Fruit fly (Drosophila melanogaster) whole organism, pupa: ENCODE data around the gene cerv.

ENCODE experiments used
- CG14655 ChIP-seq: fragments of 200-800 bp; sonication (Bioruptor generic); optimal IDR thresholded peaks from 3 replicates; lab custom pipeline; 2017; ENCODE audit warnings: mild to moderate bottlenecking, missing biosample characterization, missing genetic modification reagents, missing genetic modification characterization
- CG8301 ChIP-seq: fragments of 200-800 bp; sonication (Bioruptor generic); optimal IDR thresholded peaks from 2 replicates; lab custom pipeline; 2018; ENCODE audit warnings: missing biosample characterization, mild to moderate bottlenecking, missing genetic modification characterization
- CG9948 ChIP-seq: fragments of 200-800 bp; sonication (Bioruptor generic); optimal IDR thresholded peaks from 2 replicates; lab custom pipeline; 2018; ENCODE audit warnings: missing biosample characterization, mild to moderate bottlenecking, missing genetic modification characterization, moderate library complexity
- D1 ChIP-seq: fragments of 200-800 bp; sonication (Bioruptor generic); optimal IDR thresholded peaks from 2 replicates; lab custom pipeline; 2018; ENCODE audit warnings: missing biosample characterization, mild to moderate bottlenecking, missing genetic modification characterization, moderate library complexity
- fd96Ca ChIP-seq: fragments of 200-800 bp; sonication (Bioruptor generic); IDR thresholded peaks from 3 replicates; pipeline ENCODE4 v1.3.6; 2022; ENCODE audit warnings: missing biosample characterization, missing genetic modification characterization

- TF ChIP-seq CG9948 (tag; lab: Kevin White, UChicago) (no peak), D1 (no peak), CG8301 (tag; lab: Kevin White, UChicago) (no peak), fd96Ca (GFP tag; lab: Robert Waterston, UW) (no peak), CG14655 (GFP tag; lab: Kevin White, UChicago) (no peak)
Observed at dm6 chrX:15609351-15609750, 31.4 kb upstream of the cerv start.
